Worm (Caenorhabditis elegans): ENCODE measurements around the gene twk-28.

DNA sequence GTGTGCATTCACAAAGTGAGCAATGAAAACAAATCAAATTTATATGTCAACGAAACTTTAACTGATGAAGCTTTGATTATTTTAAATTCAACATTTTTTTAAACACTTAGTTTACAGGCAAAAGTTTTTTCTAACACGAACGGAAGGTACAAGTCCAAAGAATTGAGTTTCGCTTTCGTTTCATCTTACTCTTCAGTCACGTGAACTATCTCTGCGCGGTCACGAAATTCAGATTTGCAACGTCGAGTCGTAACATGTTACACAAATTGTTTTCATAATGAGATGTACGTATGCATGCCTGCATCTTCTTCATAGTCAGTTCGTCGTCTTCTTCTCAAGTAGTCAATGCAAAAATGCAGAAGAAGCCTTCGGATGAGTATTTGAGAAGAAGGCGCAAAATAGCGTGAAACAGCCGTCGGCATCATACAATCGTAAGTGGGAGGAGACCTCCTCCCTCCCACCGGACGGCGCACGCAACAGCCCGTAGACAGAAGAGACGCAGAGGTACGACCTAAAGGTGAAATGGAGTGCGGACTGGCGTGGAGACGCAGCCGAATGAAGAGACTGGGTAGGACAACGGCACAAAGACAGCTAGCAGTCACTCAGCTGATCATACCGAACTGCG lies 13.7 kb downstream of the twk-28 start, which contains the start of gene coel-1:
- no peak for TF ChIP-seq B0310.2 (tag; optimal IDR thresholded peaks at IDR 0.05)
- no peak for TF ChIP-seq ama-1 (optimal IDR thresholded peaks at IDR 0.05)
- no peak for TF ChIP-seq F13C5.2 (tag; optimal IDR thresholded peaks at IDR 0.05)
- TF ChIP-seq tra-4 (tag; optimal IDR thresholded peaks at IDR 0.05) = no peak
- peak; percentile 4 for TF ChIP-seq aly-1 (tag; optimal IDR thresholded peaks at IDR 0.05)
- TF ChIP-seq ceh-36 (tag; optimal IDR thresholded peaks at IDR 0.05) = no peak
- TF ChIP-seq flt-1 (GFP tag; IDR thresholded peaks at IDR 0.05) = no peak
- TF ChIP-seq hmg-4 (GFP tag; optimal IDR thresholded peaks at IDR 0.05) = peak; percentile 77
